Fruit fly (Drosophila melanogaster): Measurements from ENCODE around the gene CG3517.

CG3517 gene

DNA sequence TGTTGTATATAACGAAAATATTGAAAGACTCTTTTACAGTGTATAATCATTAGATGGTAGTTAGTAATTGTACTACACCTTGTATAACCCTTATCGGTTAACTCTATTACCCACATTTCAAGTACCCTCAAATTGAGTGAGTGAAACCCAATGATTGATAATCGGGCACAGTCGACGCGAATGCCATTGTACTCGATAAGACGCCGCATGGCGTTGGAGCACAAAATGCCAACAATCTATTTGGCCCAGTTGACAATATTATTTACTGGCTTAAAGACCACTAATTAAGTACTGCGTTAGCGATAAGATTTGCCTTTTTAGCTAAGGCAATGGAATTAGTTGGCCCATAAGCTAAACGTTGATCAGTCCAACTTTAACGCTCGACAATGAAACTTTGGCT is 37.4 kb downstream of the CG3517 start, which contains the start of gene CG3734:
CG3734 (plus strand) TSS at position 254 of the 400 bp plus-strand sequence.
- TF ChIP-seq CG14711 (tag; optimal IDR thresholded peaks at IDR 0.05) (no peak), toe (GFP tag; optimal IDR thresholded peaks at IDR 0.05) (no peak), Clk (GFP tag; optimal IDR thresholded peaks at IDR 0.05) (no peak), Mnt (GFP tag; optimal IDR thresholded peaks at IDR 0.05) (peak; percentile 57), cic (GFP tag; optimal IDR thresholded peaks at IDR 0.05) (peak; percentile 73), CG12768 (GFP tag; optimal IDR thresholded peaks at IDR 0.05) (no peak), Crg-1 (GFP tag; optimal IDR thresholded peaks at IDR 0.05) (no peak), CG33017 (tag; optimal IDR thresholded peaks at IDR 0.05) (no peak), pad (GFP tag; optimal IDR thresholded peaks at IDR 0.05) (peak; percentile 1), CG5204 (GFP tag; optimal IDR thresholded peaks at IDR 0.05) (no peak), kay (GFP tag; ENCODE audit: borderline replicate concordance) (peak; percentile 78), CG1620 (GFP tag; optimal IDR thresholded peaks at IDR 0.05) (no peak), bab1 (GFP tag; optimal IDR thresholded peaks at IDR 0.05) (no peak), CG7101 (tag; optimal IDR thresholded peaks at IDR 0.05) (no peak), CG11617 (GFP tag; optimal IDR thresholded peaks at IDR 0.05) (no peak), Hr96 (GFP tag; optimal IDR thresholded peaks at IDR 0.05) (no peak), cnc (optimal IDR thresholded peaks at IDR 0.05) (no peak), ovo (GFP tag; optimal IDR thresholded peaks at IDR 0.05) (no peak), CG7045 (GFP tag; optimal IDR thresholded peaks at IDR 0.05) (no peak), tj (GFP tag; optimal IDR thresholded peaks at IDR 0.05) (no peak)

DNA sequence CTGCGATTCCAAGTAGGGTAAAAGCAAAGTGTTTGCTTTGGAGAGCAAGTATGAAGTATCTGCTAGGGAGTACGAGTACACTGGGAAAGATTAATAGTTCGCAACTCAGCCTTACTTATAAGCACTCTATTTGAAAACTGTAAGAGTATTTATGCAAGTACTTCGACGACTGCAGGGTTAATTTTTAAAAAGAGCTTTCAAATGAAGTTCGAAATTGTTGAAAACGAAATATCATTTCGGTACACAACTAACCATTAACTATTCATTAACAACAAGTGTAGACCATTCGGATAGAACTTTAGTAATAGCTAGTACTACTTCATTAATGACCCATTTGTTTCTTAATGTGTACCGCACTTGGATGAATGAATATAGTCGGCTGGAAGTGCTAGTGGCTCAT is 41.7 kb downstream of the CG3517 start:
- no peak for TF ChIP-seq Clk (GFP tag; optimal IDR thresholded peaks at IDR 0.05)
- TF ChIP-seq bab1 (GFP tag; optimal IDR thresholded peaks at IDR 0.05), result no peak
- TF ChIP-seq Mnt (GFP tag; optimal IDR thresholded peaks at IDR 0.05), result no peak
- TF ChIP-seq tj (GFP tag; optimal IDR thresholded peaks at IDR 0.05), result no peak
- no peak for TF ChIP-seq Crg-1 (GFP tag; optimal IDR thresholded peaks at IDR 0.05)
- TF ChIP-seq kay (GFP tag; ENCODE audit: borderline replicate concordance), result no peak
- TF ChIP-seq CG14711 (tag; optimal IDR thresholded peaks at IDR 0.05), result no peak
- TF ChIP-seq Hr96 (GFP tag; optimal IDR thresholded peaks at IDR 0.05), result no peak
- no peak for TF ChIP-seq CG1620 (GFP tag; optimal IDR thresholded peaks at IDR 0.05)
- no peak for TF ChIP-seq CG5204 (GFP tag; optimal IDR thresholded peaks at IDR 0.05)
- TF ChIP-seq CG33017 (tag; optimal IDR thresholded peaks at IDR 0.05), result no peak
- no peak for TF ChIP-seq ovo (GFP tag; optimal IDR thresholded peaks at IDR 0.05)
- no peak for TF ChIP-seq CG12768 (GFP tag; optimal IDR thresholded peaks at IDR 0.05)
- TF ChIP-seq CG11617 (GFP tag; optimal IDR thresholded peaks at IDR 0.05), result no peak
- no peak for TF ChIP-seq pad (GFP tag; optimal IDR thresholded peaks at IDR 0.05)
- no peak for TF ChIP-seq CG7101 (tag; optimal IDR thresholded peaks at IDR 0.05)
- no peak for TF ChIP-seq CG7045 (GFP tag; optimal IDR thresholded peaks at IDR 0.05)
- no peak for TF ChIP-seq cnc (optimal IDR thresholded peaks at IDR 0.05)
- no peak for TF ChIP-seq toe (GFP tag; optimal IDR thresholded peaks at IDR 0.05)
- no peak for TF ChIP-seq cic (GFP tag; optimal IDR thresholded peaks at IDR 0.05)

DNA sequence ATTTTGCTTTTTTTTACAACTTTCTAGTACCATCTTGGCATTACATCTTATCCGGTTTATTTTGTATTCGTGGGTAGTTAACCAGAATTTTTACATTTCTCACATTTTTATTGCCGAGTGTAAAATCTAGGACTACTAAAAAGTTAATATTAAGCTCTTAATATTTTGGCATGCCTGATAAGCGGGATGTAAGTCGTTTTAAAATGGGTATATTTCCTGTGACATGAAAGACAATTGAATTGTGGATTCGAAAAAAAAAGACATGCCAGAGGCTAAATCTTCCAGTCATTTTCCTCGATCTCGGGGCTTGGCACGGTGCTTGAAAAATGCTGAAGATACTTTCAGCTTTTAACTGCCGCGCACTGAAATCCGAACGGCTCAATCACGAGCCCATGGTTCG is 47.9 kb downstream of the CG3517 start, which contains the start of gene CG31245:
CG31245 (minus strand) TSS at position 101 of the 400 bp plus-strand sequence.
- no peak for TF ChIP-seq Mnt (GFP tag; optimal IDR thresholded peaks at IDR 0.05)
- TF ChIP-seq bab1 (GFP tag; optimal IDR thresholded peaks at IDR 0.05), result no peak
- no peak for TF ChIP-seq CG1620 (GFP tag; optimal IDR thresholded peaks at IDR 0.05)
- TF ChIP-seq cic (GFP tag; optimal IDR thresholded peaks at IDR 0.05), result no peak
- TF ChIP-seq CG11617 (GFP tag; optimal IDR thresholded peaks at IDR 0.05), result no peak
- TF ChIP-seq CG12768 (GFP tag; optimal IDR thresholded peaks at IDR 0.05), result no peak
- no peak for TF ChIP-seq CG33017 (tag; optimal IDR thresholded peaks at IDR 0.05)
- no peak for TF ChIP-seq CG7045 (GFP tag; optimal IDR thresholded peaks at IDR 0.05)
- no peak for TF ChIP-seq pad (GFP tag; optimal IDR thresholded peaks at IDR 0.05)
- TF ChIP-seq tj (GFP tag; optimal IDR thresholded peaks at IDR 0.05), result no peak
- no peak for TF ChIP-seq Clk (GFP tag; optimal IDR thresholded peaks at IDR 0.05)
- TF ChIP-seq Hr96 (GFP tag; optimal IDR thresholded peaks at IDR 0.05), result no peak
- TF ChIP-seq CG5204 (GFP tag; optimal IDR thresholded peaks at IDR 0.05), result no peak

- no peak for TF ChIP-seq CG11617 (GFP tag; optimal IDR thresholded peaks at IDR 0.05)
- TF ChIP-seq toe (GFP tag; optimal IDR thresholded peaks at IDR 0.05), result no peak
- no peak for TF ChIP-seq CG33017 (tag; optimal IDR thresholded peaks at IDR 0.05)
- TF ChIP-seq CG1620 (GFP tag; optimal IDR thresholded peaks at IDR 0.05), result no peak
- TF ChIP-seq CG7101 (tag; optimal IDR thresholded peaks at IDR 0.05), result no peak
- no peak for TF ChIP-seq ovo (GFP tag; optimal IDR thresholded peaks at IDR 0.05)
- no peak for TF ChIP-seq kay (GFP tag; ENCODE audit: borderline replicate concordance)
- TF ChIP-seq Clk (GFP tag; optimal IDR thresholded peaks at IDR 0.05), result no peak
- TF ChIP-seq CG5204 (GFP tag; optimal IDR thresholded peaks at IDR 0.05), result no peak
- TF ChIP-seq Hr96 (GFP tag; optimal IDR thresholded peaks at IDR 0.05), result no peak
- no peak for TF ChIP-seq CG14711 (tag; optimal IDR thresholded peaks at IDR 0.05)
- no peak for TF ChIP-seq cic (GFP tag; optimal IDR thresholded peaks at IDR 0.05)
- TF ChIP-seq CG7045 (GFP tag; optimal IDR thresholded peaks at IDR 0.05), result no peak
- TF ChIP-seq bab1 (GFP tag; optimal IDR thresholded peaks at IDR 0.05), result no peak
- TF ChIP-seq tj (GFP tag; optimal IDR thresholded peaks at IDR 0.05), result no peak
These were observed 49.1 kb downstream of the CG3517 start, which contains the start of gene CG31404 for dm6 chr3R:19375923-19376322. CG31404 (minus strand) TSS chr3R:19376023.

- TF ChIP-seq CG1620 (GFP tag; optimal IDR thresholded peaks at IDR 0.05), result no peak
- no peak for TF ChIP-seq tj (GFP tag; optimal IDR thresholded peaks at IDR 0.05)
- TF ChIP-seq CG7101 (tag; optimal IDR thresholded peaks at IDR 0.05), result no peak
- no peak for TF ChIP-seq CG5204 (GFP tag; optimal IDR thresholded peaks at IDR 0.05)
- TF ChIP-seq toe (GFP tag; optimal IDR thresholded peaks at IDR 0.05), result no peak
- TF ChIP-seq bab1 (GFP tag; optimal IDR thresholded peaks at IDR 0.05), result no peak
- TF ChIP-seq pad (GFP tag; optimal IDR thresholded peaks at IDR 0.05), result no peak
- TF ChIP-seq CG14711 (tag; optimal IDR thresholded peaks at IDR 0.05), result no peak
- TF ChIP-seq CG7045 (GFP tag; optimal IDR thresholded peaks at IDR 0.05), result no peak
- no peak for TF ChIP-seq cic (GFP tag; optimal IDR thresholded peaks at IDR 0.05)
- TF ChIP-seq Hr96 (GFP tag; optimal IDR thresholded peaks at IDR 0.05), result no peak
- no peak for TF ChIP-seq CG33017 (tag; optimal IDR thresholded peaks at IDR 0.05)
- TF ChIP-seq CG11617 (GFP tag; optimal IDR thresholded peaks at IDR 0.05), result no peak
- no peak for TF ChIP-seq CG12768 (GFP tag; optimal IDR thresholded peaks at IDR 0.05)
- no peak for TF ChIP-seq kay (GFP tag; ENCODE audit: borderline replicate concordance)
- no peak for TF ChIP-seq Mnt (GFP tag; optimal IDR thresholded peaks at IDR 0.05)
- TF ChIP-seq Crg-1 (GFP tag; optimal IDR thresholded peaks at IDR 0.05), result no peak
- TF ChIP-seq ovo (GFP tag; optimal IDR thresholded peaks at IDR 0.05), result no peak
These were observed 50.3 kb downstream of the CG3517 start, which contains the start of gene CG3581 for dm6 chr3R:19374689-19375088. CG3581 (minus strand) TSS chr3R:19374789.

All from whole organism, adult.